Worm (Caenorhabditis elegans) whole organism, young adult: Measurements from ENCODE around the gene Y45F10C.2.

Source experiments
- T26A5.8 ChIP-seq: sonication (generic microtip); optimal IDR thresholded peaks from 2 replicates; lab custom pipeline; 2016; ENCODE audit warnings: missing genetic modification characterization, missing compliant biosample characterization
- ama-1 ChIP-seq, 3 experiments: fragments of 150-350 bp in 1 of 3; sonication (generic microtip) in 2 of 3; optimal IDR thresholded peaks; 2 replicates each; lab custom pipeline; 2014 to 2018; ENCODE audit warnings: missing biosample characterization in 2 of 3, missing genetic modification characterization in 2 of 3, missing genetic modification reagents in 2 of 3
- lag-1 ChIP-seq: fragments of 200-800 bp; sonication (Bioruptor generic); IDR thresholded peaks from 2 replicates; pipeline ENCODE4 v1.3.6; 2022; ENCODE audit warnings: missing genetic modification reagents, missing genetic modification characterization, missing compliant biosample characterization
- mes-4 ChIP-seq: sonication (generic microtip); optimal IDR thresholded peaks from 2 replicates; lab custom pipeline; 2016; ENCODE audit warnings: missing genotype, missing genetic modification characterization, missing compliant biosample characterization
- nhr-27 ChIP-seq: fragments of 200-800 bp; sonication (Bioruptor generic); optimal IDR thresholded peaks from 2 replicates; lab custom pipeline; 2018; ENCODE audit warnings: mild to moderate bottlenecking, missing genetic modification characterization, moderate library complexity, missing compliant biosample characterization

- TF ChIP-seq lag-1 (GFP tag; lab: Robert Waterston, UW) (no peak), mes-4 (tag; lab: Kevin White, UChicago) (peak; percentile 7), T26A5.8 (tag; lab: Kevin White, UChicago) (no peak), nhr-27 (tag; lab: Kevin White, UChicago) (no peak), ama-1 (optimal IDR thresholded peaks at IDR 0.05; lab: Kevin White, UChicago) (no peak), ama-1 (GFP tag; optimal IDR thresholded peaks at IDR 0.05; lab: Kevin White, UChicago) (peak; percentile 57 to 92)
Observed at ce11 chrIV:13701472-13701871, 39.0 kb upstream of the Y45F10C.2 start.
